Fruit fly (Drosophila melanogaster) Kc167 (cell line): Measurements from ENCODE around the gene CG3764.

Experiments used
- Myc ChIP-seq: fragments of >200 bp; optimal IDR thresholded peaks from 2 replicates; lab custom pipeline; 2017; ENCODE audit warnings: missing external identifiers
- Sin3A ChIP-seq: fragments of >200 bp; optimal IDR thresholded peaks from 2 replicates; lab custom pipeline; 2018; ENCODE audit warnings: missing external identifiers
- h ChIP-seq: fragments of >200 bp; optimal IDR thresholded peaks from 3 replicates; lab custom pipeline; 2018; ENCODE audit warnings: missing external identifiers
- insv ChIP-seq: fragments of >200 bp; optimal IDR thresholded peaks from 3 replicates; lab custom pipeline; 2018; ENCODE audit warnings: missing external identifiers
- psq ChIP-seq: fragments of >200 bp; optimal IDR thresholded peaks from 2 replicates; lab custom pipeline; 2017; ENCODE audit warnings: missing external identifiers
- ttk ChIP-seq: sonication (Bioruptor generic); optimal IDR thresholded peaks from 2 replicates; lab custom pipeline; 2017; ENCODE audit warnings: missing external identifiers

CG3764 gene

dm6 chr3L:17044799-17045198, 32.4 kb upstream of the CG3764 start, which contains the start of gene Pop5:
TSS of gene Pop5 (minus strand) at chr3L:17045038.
- TF ChIP-seq h (lab: Kevin White, UChicago) (no peak), Myc (lab: Kevin White, UChicago) (no peak), Sin3A (lab: Kevin White, UChicago) (no peak), psq (lab: Kevin White, UChicago) (no peak), insv (lab: Kevin White, UChicago) (no peak), ttk (lab: Kevin White, UChicago) (no peak)

dm6 chr3L:17042297-17042921, 30.0 kb upstream of the CG3764 start, which contains the start of the genes scaf6 and Papst2:
TSS of gene scaf6 (minus strand) at chr3L:17042574.
TSS of gene Papst2 (plus strand) at chr3L:17042797.
- no peak for TF ChIP-seq ttk (lab: Kevin White, UChicago)
- TF ChIP-seq Sin3A (lab: Kevin White, UChicago) = no peak
- TF ChIP-seq insv (lab: Kevin White, UChicago) = no peak
- TF ChIP-seq Myc (lab: Kevin White, UChicago) = no peak
- no peak for TF ChIP-seq h (lab: Kevin White, UChicago)
- no peak for TF ChIP-seq psq (lab: Kevin White, UChicago)

dm6 chr3L:17035492-17035891, 23.1 kb upstream of the CG3764 start, which contains the start of gene beg:
TSS of gene beg (plus strand) at chr3L:17035668.
- TF ChIP-seq insv (lab: Kevin White, UChicago) (no peak), Sin3A (lab: Kevin White, UChicago) (no peak), ttk (lab: Kevin White, UChicago) (no peak), Myc (lab: Kevin White, UChicago) (no peak), h (lab: Kevin White, UChicago) (no peak), psq (lab: Kevin White, UChicago) (no peak)

- TF ChIP-seq psq (lab: Kevin White, UChicago) (no peak), Myc (lab: Kevin White, UChicago) (no peak), Sin3A (lab: Kevin White, UChicago) (no peak), ttk (lab: Kevin White, UChicago) (no peak), h (lab: Kevin White, UChicago) (no peak), insv (lab: Kevin White, UChicago) (no peak)
Measured at dm6 chr3L:17033309-17033708, 20.9 kb upstream of the CG3764 start.

- TF ChIP-seq insv (lab: Kevin White, UChicago) (no peak), Sin3A (lab: Kevin White, UChicago) (no peak), Myc (lab: Kevin White, UChicago) (no peak), psq (lab: Kevin White, UChicago) (no peak), h (lab: Kevin White, UChicago) (no peak), ttk (lab: Kevin White, UChicago) (no peak)
Measured at dm6 chr3L:17031971-17032370, 19.6 kb upstream of the CG3764 start, which contains the start of gene Ilp8. TSS of gene Ilp8 (minus strand) at chr3L:17032080.

dm6 chr3L:17027310-17027709, 14.9 kb upstream of the CG3764 start, which contains the start of gene CG7730:
TSS of gene CG7730 (plus strand) at chr3L:17027515.
- TF ChIP-seq psq (lab: Kevin White, UChicago) = no peak

- TF ChIP-seq ttk (lab: Kevin White, UChicago) (no peak), Sin3A (lab: Kevin White, UChicago) (no peak), insv (lab: Kevin White, UChicago) (no peak), psq (lab: Kevin White, UChicago) (no peak), h (lab: Kevin White, UChicago) (no peak), Myc (lab: Kevin White, UChicago) (no peak)
Measured at dm6 chr3L:17024095-17024639, 11.8 kb upstream of the CG3764 start, which contains the start of gene Fit2. TSS of gene Fit2 (plus strand) at chr3L:17024328.

- TF ChIP-seq h (lab: Kevin White, UChicago) (no peak), Sin3A (lab: Kevin White, UChicago) (no peak), insv (lab: Kevin White, UChicago) (no peak), psq (lab: Kevin White, UChicago) (no peak), Myc (lab: Kevin White, UChicago) (no peak), ttk (lab: Kevin White, UChicago) (no peak)
Measured at dm6 chr3L:17023641-17024040, 11.3 kb upstream of the CG3764 start, which contains the start of gene a10. TSS of gene a10 (minus strand) at chr3L:17023741.

dm6 chr3L:17022756-17023155, 10.4 kb upstream of the CG3764 start, which contains the start of gene CG6652:
TSS of gene CG6652 (minus strand) at chr3L:17022856.
- TF ChIP-seq h (lab: Kevin White, UChicago) (no peak), insv (lab: Kevin White, UChicago) (no peak), Myc (lab: Kevin White, UChicago) (no peak), psq (lab: Kevin White, UChicago) (no peak), ttk (lab: Kevin White, UChicago) (no peak), Sin3A (lab: Kevin White, UChicago) (no peak)

- TF ChIP-seq psq (lab: Kevin White, UChicago) (no peak), ttk (lab: Kevin White, UChicago) (no peak), Myc (lab: Kevin White, UChicago) (no peak)
Measured at dm6 chr3L:17016576-17016917, 4.2 kb upstream of the CG3764 start.

- no peak for TF ChIP-seq insv (lab: Kevin White, UChicago)
- TF ChIP-seq Sin3A (lab: Kevin White, UChicago) = no peak
- TF ChIP-seq ttk (lab: Kevin White, UChicago) = no peak
- TF ChIP-seq h (lab: Kevin White, UChicago) = no peak
- TF ChIP-seq Myc (lab: Kevin White, UChicago) = no peak
- TF ChIP-seq psq (lab: Kevin White, UChicago) = no peak
Measured at dm6 chr3L:17015663-17016575, 3.6 kb upstream of the CG3764 start, which contains the start of the genes CG6664 and CG7728. TSS of gene CG6664 (minus strand) at chr3L:17016180. TSS of gene CG7728 (plus strand) at chr3L:17016536.
